Fruit fly (Drosophila melanogaster): ENCODE measurements around the gene FoxP.

FoxP gene

dm6 chr3R:9747272-9747874, 16.7 kb upstream of the FoxP start, which contains the start of gene CG12948 (continued):
- TF ChIP-seq dysf (GFP tag; IDR thresholded peaks at IDR 0.05) (peak; percentile 67; the same call in 2 of the 3 replicates), hth (optimal IDR thresholded peaks at IDR 0.05) (no peak), esg (GFP tag; conservative IDR thresholded peaks at IDR 0.05) (peak; percentile 42), CG6175 (GFP tag; IDR thresholded peaks at IDR 0.05) (no peak), Ets97D (GFP tag; optimal IDR thresholded peaks at IDR 0.05) (peak; percentile 46), CG6654 (GFP tag; optimal IDR thresholded peaks at IDR 0.05) (no peak), CG8281 (tag; optimal IDR thresholded peaks at IDR 0.05) (no peak), Nf-YC (tag; optimal IDR thresholded peaks at IDR 0.05) (no peak), CG8944 (GFP tag; optimal IDR thresholded peaks at IDR 0.05) (peak; percentile 21), crol (GFP tag; IDR thresholded peaks at IDR 0.05) (no peak), CG5953 (GFP tag; IDR thresholded peaks at IDR 0.05) (no peak), CG43689 (GFP tag; IDR thresholded peaks at IDR 0.05) (no peak), tio (GFP tag; optimal IDR thresholded peaks at IDR 0.05) (no peak), Hmr (GFP tag; optimal IDR thresholded peaks at IDR 0.05) (no peak), salm (tag; optimal IDR thresholded peaks at IDR 0.05) (no peak), CG9727 (GFP tag; optimal IDR thresholded peaks at IDR 0.05) (peak; percentile 61), slbo (GFP tag; IDR thresholded peaks at IDR 0.05) (peak; percentile 67), CG31441 (GFP tag; IDR thresholded peaks at IDR 0.05) (no peak; the same call in 1 of the 2 replicates), CG16815 (GFP tag; optimal IDR thresholded peaks at IDR 0.05) (no peak), eve (GFP tag; optimal IDR thresholded peaks at IDR 0.05) (no peak), CG13894 (tag; optimal IDR thresholded peaks at IDR 0.05) (no peak), Ets65A (GFP tag) (peak; percentile 73), z (GFP tag; IDR thresholded peaks at IDR 0.05) (no peak), CG13296 (GFP tag; optimal IDR thresholded peaks at IDR 0.05) (peak; percentile 54), org-1 (GFP tag; optimal IDR thresholded peaks at IDR 0.05) (no peak), mirr (GFP tag; optimal IDR thresholded peaks at IDR 0.05) (no peak), so (GFP tag; IDR thresholded peaks at IDR 0.05) (peak; percentile 26; the same call in 1 of the 3 replicates), CG6765 (GFP tag; optimal IDR thresholded peaks at IDR 0.05) (no peak), Tbp (GFP tag; optimal IDR thresholded peaks at IDR 0.05) (no peak), CG15514 (GFP tag; optimal IDR thresholded peaks at IDR 0.05) (peak; percentile 61), Abd-B (GFP tag; optimal IDR thresholded peaks at IDR 0.05) (peak; percentile 61), CG18476 (GFP tag; optimal IDR thresholded peaks at IDR 0.05) (no peak), tin (GFP tag; optimal IDR thresholded peaks at IDR 0.05) (peak; percentile 50), Camta (GFP tag; optimal IDR thresholded peaks at IDR 0.05) (peak; percentile 48), CG1024 (GFP tag; IDR thresholded peaks at IDR 0.05) (no peak), H2.0 (GFP tag; IDR thresholded peaks at IDR 0.05) (no peak), NfI (GFP tag; optimal IDR thresholded peaks at IDR 0.05) (no peak), CG12155 (GFP tag; optimal IDR thresholded peaks at IDR 0.05) (peak; percentile 39), Atf3 (GFP tag; optimal IDR thresholded peaks at IDR 0.05) (no peak), fd3F (GFP tag; optimal IDR thresholded peaks at IDR 0.05) (no peak), dm (GFP tag; optimal IDR thresholded peaks at IDR 0.05) (peak; percentile 22), Chrac-16 (GFP tag; optimal IDR thresholded peaks at IDR 0.05) (peak; percentile 36), Dp (GFP tag; optimal IDR thresholded peaks at IDR 0.05) (no peak), Sox100B (GFP tag; optimal IDR thresholded peaks at IDR 0.05) (no peak), ham (GFP tag; IDR thresholded peaks at IDR 0.05) (no peak), zfh1 (GFP tag; IDR thresholded peaks at IDR 0.05) (no peak; the same call in 2 of the 3 replicates), E2f1 (GFP tag; IDR thresholded peaks at IDR 0.05) (no peak), gce (GFP tag; IDR thresholded peaks at IDR 0.05) (no peak), E2f2 (GFP tag; IDR thresholded peaks at IDR 0.05) (no peak), Sry-β (GFP tag; optimal IDR thresholded peaks at IDR 0.05) (peak; percentile 90), danr (GFP tag; IDR thresholded peaks at IDR 0.05) (no peak), HHEX (GFP tag; optimal IDR thresholded peaks at IDR 0.05) (no peak)
